Fruit fly (Drosophila melanogaster): ENCODE data around the gene CG7168.

The CG7168 gene

DNA sequence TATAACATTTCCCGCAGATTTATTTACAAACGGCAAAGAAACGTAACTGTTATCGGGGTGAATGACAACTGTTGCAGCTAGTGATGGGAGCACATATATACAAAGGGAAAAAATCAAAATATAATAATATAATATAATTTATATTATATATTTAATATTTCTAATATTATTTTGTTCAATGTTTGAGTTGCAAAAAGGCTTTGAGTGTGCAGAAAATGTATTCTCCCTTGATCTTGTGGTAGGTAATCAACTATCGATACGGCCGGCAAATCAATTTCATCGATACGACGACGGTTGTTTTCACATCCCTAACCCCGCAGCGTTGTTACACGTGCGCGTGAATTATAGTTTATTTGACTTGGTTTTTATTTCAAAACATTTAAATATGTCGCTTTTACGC, 2.4 kb downstream of the CG7168 start, which contains the start of the genes mTerf5 and Non3 (continued):
- TF ChIP-seq HLH54F (GFP tag; optimal IDR thresholded peaks at IDR 0.05) = peak; percentile 33
- TF ChIP-seq pum (GFP tag; optimal IDR thresholded peaks at IDR 0.05) = peak; percentile 10
- peak; percentile 67 for TF ChIP-seq stwl (tag; optimal IDR thresholded peaks at IDR 0.05)
- peak; percentile 54 for TF ChIP-seq CG17385 (GFP tag; optimal IDR thresholded peaks at IDR 0.05)
- no peak for TF ChIP-seq CG8089 (GFP tag; optimal IDR thresholded peaks at IDR 0.05)
- peak; percentile 70 for TF ChIP-seq B-H2 (GFP tag; optimal IDR thresholded peaks at IDR 0.05)
- TF ChIP-seq Stat92E (GFP tag; optimal IDR thresholded peaks at IDR 0.05) = no peak
- peak; percentile 70 for TF ChIP-seq cwo (GFP tag; optimal IDR thresholded peaks at IDR 0.05)
- TF ChIP-seq toy (GFP tag; IDR thresholded peaks at IDR 0.05) = no peak
- peak; percentile 61 for TF ChIP-seq CG4617 (GFP tag; optimal IDR thresholded peaks at IDR 0.05; ENCODE audit: borderline replicate concordance)
- TF ChIP-seq disco-r (GFP tag; optimal IDR thresholded peaks at IDR 0.05) = no peak
- peak; percentile 46 for TF ChIP-seq CG9215 (GFP tag; IDR thresholded peaks at IDR 0.05)
- no peak for TF ChIP-seq NK7.1 (GFP tag; optimal IDR thresholded peaks at IDR 0.05)
- no peak for TF ChIP-seq ham (GFP tag; IDR thresholded peaks at IDR 0.05)
- peak in 1 of 3 experiments; percentile 61 for TF ChIP-seq lola (GFP tag; optimal IDR thresholded peaks at IDR 0.05)
- peak; percentile 58; the same call in 2 of the 3 replicates for TF ChIP-seq CG17361 (GFP tag; IDR thresholded peaks at IDR 0.05)
- TF ChIP-seq chif (GFP tag; optimal IDR thresholded peaks at IDR 0.05) = no peak
- TF ChIP-seq Hr78 (GFP tag; optimal IDR thresholded peaks at IDR 0.05) = no peak
- no peak for TF ChIP-seq HmgD (GFP tag; optimal IDR thresholded peaks at IDR 0.05)
- TF ChIP-seq insv (GFP tag; optimal IDR thresholded peaks at IDR 0.05) = peak in 1 of 2 experiments; percentile 26
- peak; percentile 37; the same call in 1 of the 2 replicates for TF ChIP-seq lmd (GFP tag; IDR thresholded peaks at IDR 0.05)
- TF ChIP-seq sim (GFP tag; IDR thresholded peaks at IDR 0.05) = no peak
- TF ChIP-seq CG12391 (tag; optimal IDR thresholded peaks at IDR 0.05) = peak; percentile 84
- TF ChIP-seq bowl (GFP tag; IDR thresholded peaks at IDR 0.05) = no peak
- TF ChIP-seq btn (GFP tag; optimal IDR thresholded peaks at IDR 0.05) = no peak
- TF ChIP-seq Lim3 (GFP tag; IDR thresholded peaks at IDR 0.05) = no peak
- TF ChIP-seq CG13287 (GFP tag; IDR thresholded peaks at IDR 0.05; ENCODE audit: partially characterized antibody) = peak; percentile 95
- peak; percentile 40 for TF ChIP-seq HHEX (GFP tag; optimal IDR thresholded peaks at IDR 0.05)
- TF ChIP-seq Sry-δ (GFP tag; optimal IDR thresholded peaks at IDR 0.05) = peak; percentile 85
- peak; percentile 17; the same call in 1 of the 2 replicates for TF ChIP-seq peb (GFP tag; IDR thresholded peaks at IDR 0.05)
- TF ChIP-seq sima (GFP tag; optimal IDR thresholded peaks at IDR 0.05) = no peak
- TF ChIP-seq CG13424 (tag; optimal IDR thresholded peaks at IDR 0.05) = peak; percentile 75
- no peak for TF ChIP-seq CG10274 (GFP tag; optimal IDR thresholded peaks at IDR 0.05)
- TF ChIP-seq CG31365 (tag; optimal IDR thresholded peaks at IDR 0.05) = no peak
- TF ChIP-seq fd64A (GFP tag; optimal IDR thresholded peaks at IDR 0.05) = no peak
- no peak for TF ChIP-seq ap (GFP tag; IDR thresholded peaks at IDR 0.05)
- no peak; the same call in 2 of the 3 replicates for TF ChIP-seq croc (GFP tag; conservative IDR thresholded peaks at IDR 0.05)
- peak; percentile 69 for TF ChIP-seq unpg (GFP tag; optimal IDR thresholded peaks at IDR 0.05)
- no peak for TF ChIP-seq CG14050 (GFP tag; IDR thresholded peaks at IDR 0.05)
- no peak for TF ChIP-seq CG10959 (GFP tag; IDR thresholded peaks at IDR 0.05)
- peak; percentile 95 for TF ChIP-seq trem (tag; optimal IDR thresholded peaks at IDR 0.05)
- TF ChIP-seq amos (GFP tag; IDR thresholded peaks at IDR 0.05; ENCODE audit: partially characterized antibody) = peak; percentile 84
- no peak for TF ChIP-seq dimm (GFP tag; IDR thresholded peaks at IDR 0.05)
- TF ChIP-seq CG7928 (GFP tag; optimal IDR thresholded peaks at IDR 0.05) = no peak
- peak; percentile 89 for TF ChIP-seq Doc3 (GFP tag; IDR thresholded peaks at IDR 0.05; ENCODE audit: partially characterized antibody)
- peak; percentile 2 for TF ChIP-seq CG2875 (GFP tag; optimal IDR thresholded peaks at IDR 0.05)
- TF ChIP-seq ind (GFP tag; optimal IDR thresholded peaks at IDR 0.05) = peak; percentile 68
- TF ChIP-seq tup (GFP tag; optimal IDR thresholded peaks at IDR 0.05) = no peak
- TF ChIP-seq CG14710 (tag; optimal IDR thresholded peaks at IDR 0.05) = peak; percentile 78
- no peak for TF ChIP-seq kni (GFP tag; optimal IDR thresholded peaks at IDR 0.05)

Measured in whole organism, embryonic.